Fruit fly (Drosophila melanogaster) whole organism, pupa: Measurements from ENCODE around the gene Lon.

Experiments
- CG12605 ChIP-seq: fragments of 200-800 bp; sonication (Bioruptor generic); IDR thresholded peaks from 2 replicates; pipeline ENCODE4 v1.3.6; 2022; ENCODE audit warnings: missing biosample characterization, missing genetic modification characterization
- CG13204 ChIP-seq: fragments of 200-800 bp; sonication (Bioruptor generic); optimal IDR thresholded peaks from 2 replicates; lab custom pipeline; 2018; ENCODE audit warnings: missing biosample characterization, mild to moderate bottlenecking, missing genetic modification characterization, moderate library complexity
- CG32121 ChIP-seq: fragments of 200-800 bp; sonication (Bioruptor generic); IDR thresholded peaks from 2 replicates; pipeline ENCODE4 v1.3.6; 2022; ENCODE audit warnings: missing biosample characterization, missing genetic modification characterization
- CG34367 ChIP-seq: fragments of 200-800 bp; sonication (Bioruptor generic); optimal IDR thresholded peaks from 2 replicates; lab custom pipeline; 2018; ENCODE audit warnings: missing biosample characterization, mild to moderate bottlenecking, missing genetic modification characterization
- CG4496 ChIP-seq: fragments of 200-800 bp; sonication (Bioruptor generic); IDR thresholded peaks from 3 replicates; pipeline ENCODE4 v1.3.6; 2022; ENCODE audit warnings: missing biosample characterization, missing genetic modification characterization
- CG8301 ChIP-seq: fragments of 200-800 bp; sonication (Bioruptor generic); optimal IDR thresholded peaks from 2 replicates; lab custom pipeline; 2018; ENCODE audit warnings: missing biosample characterization, mild to moderate bottlenecking, missing genetic modification characterization
- D1 ChIP-seq: fragments of 200-800 bp; sonication (Bioruptor generic); optimal IDR thresholded peaks from 2 replicates; lab custom pipeline; 2018; ENCODE audit warnings: missing biosample characterization, mild to moderate bottlenecking, missing genetic modification characterization, moderate library complexity
- EcR ChIP-seq: fragments of 200-800 bp; sonication (Bioruptor generic); optimal IDR thresholded peaks from 3 replicates; lab custom pipeline; 2019; ENCODE audit warnings: missing biosample characterization, missing genetic modification characterization, mild to moderate bottlenecking, moderate library complexity, missing genetic modification reagents
- Ets98B ChIP-seq: fragments of 200-800 bp; sonication (Bioruptor generic); IDR thresholded peaks from 2 replicates; pipeline ENCODE4 v1.3.6; 2022; ENCODE audit warnings: missing biosample characterization, missing genetic modification characterization
- fd96Ca ChIP-seq: fragments of 200-800 bp; sonication (Bioruptor generic); IDR thresholded peaks from 3 replicates; pipeline ENCODE4 v1.3.6; 2022; ENCODE audit warnings: missing biosample characterization, missing genetic modification characterization
- gl ChIP-seq: fragments of 200-800 bp; sonication (Bioruptor generic); optimal IDR thresholded peaks from 2 replicates; lab custom pipeline; 2018; ENCODE audit warnings: missing biosample characterization, mild to moderate bottlenecking, missing genetic modification characterization
- rn ChIP-seq: fragments of 200-800 bp; sonication (Bioruptor generic); IDR thresholded peaks from 2 replicates; pipeline ENCODE4 v1.3.6; 2022; ENCODE audit warnings: missing biosample characterization, missing genetic modification characterization

- peak; percentile 74; the same call in 2 of the 3 replicates for TF ChIP-seq fd96Ca
- TF ChIP-seq CG4496 (GFP tag; lab: Robert Waterston, UW): peak; percentile 93
- TF ChIP-seq D1: no peak
- TF ChIP-seq EcR (GFP tag; lab: Kevin White, UChicago): no peak
- TF ChIP-seq CG32121 (GFP tag; lab: Robert Waterston, UW): peak; percentile 81
- TF ChIP-seq CG8301 (tag; lab: Kevin White, UChicago): peak; percentile 7
- TF ChIP-seq CG12605 (GFP tag; lab: Robert Waterston, UW): peak; percentile 91
- peak; percentile 82 for TF ChIP-seq Ets98B (GFP tag; lab: Robert Waterston, UW)
- peak; percentile 62 for TF ChIP-seq CG13204 (GFP tag; lab: Kevin White, UChicago)
- TF ChIP-seq gl: peak; percentile 60
- TF ChIP-seq rn (GFP tag; lab: Robert Waterston, UW): peak; percentile 63; the same call in 1 of the 2 replicates
- peak; percentile 57 for TF ChIP-seq CG34367 (tag; lab: Kevin White, UChicago)
These were observed 38.6 kb upstream of the Lon start for dm6 chr3L:19650588-19650987.
